Worm (Caenorhabditis elegans): ENCODE data around the gene npp-25.

DNA sequence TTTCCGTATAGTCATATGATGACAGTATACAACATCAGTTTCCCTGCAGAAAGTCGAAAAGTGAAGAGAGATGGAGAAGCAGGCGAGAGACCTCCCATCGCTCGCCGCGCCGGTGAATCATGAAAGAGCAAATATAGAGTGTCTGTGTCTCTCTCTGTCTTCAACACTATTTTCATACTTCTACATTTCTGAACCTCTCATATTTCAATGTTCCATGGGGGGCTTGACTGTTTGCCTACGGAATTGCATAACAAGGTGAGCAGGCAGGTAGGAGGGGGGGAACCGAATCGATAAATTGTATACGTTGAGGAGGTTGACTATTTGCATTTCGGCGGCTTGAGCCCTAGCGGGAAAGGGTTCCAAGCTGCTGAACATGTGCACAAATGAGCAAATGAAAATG is 5.9 kb downstream of the npp-25 start:
- TF ChIP-seq Y22D7AL.16 (tag; optimal IDR thresholded peaks at IDR 0.05) = no peak
- TF ChIP-seq ceh-9 (tag; optimal IDR thresholded peaks at IDR 0.05) = no peak
- TF ChIP-seq ahr-1 (tag; optimal IDR thresholded peaks at IDR 0.05) = no peak
- no peak for TF ChIP-seq K02D7.2 (tag; optimal IDR thresholded peaks at IDR 0.05)
- no peak for TF ChIP-seq C08G9.2 (tag; optimal IDR thresholded peaks at IDR 0.05)
- TF ChIP-seq fkh-10 (GFP tag; optimal IDR thresholded peaks at IDR 0.05) = no peak
